Worm (Caenorhabditis elegans) whole organism, young adult: ENCODE results near the gene T26G10.4.

Experiments
- B0035.1 ChIP-seq: sonication (generic microtip); optimal IDR thresholded peaks from 2 replicates; lab custom pipeline; 2016; ENCODE audit warnings: missing genetic modification characterization, mild to moderate bottlenecking, missing compliant biosample characterization, missing genotype, missing genetic modification reagents
- B0261.1 ChIP-seq: sonication (generic microtip); optimal IDR thresholded peaks from 2 replicates; lab custom pipeline; 2016; ENCODE audit warnings: mild to moderate bottlenecking, missing genetic modification characterization, moderate library complexity, missing compliant biosample characterization
- F22D6.2 ChIP-seq: sonication (generic microtip); optimal IDR thresholded peaks from 2 replicates; lab custom pipeline; 2016; ENCODE audit warnings: mild to moderate bottlenecking, missing genetic modification characterization, missing compliant biosample characterization
- F37B4.10 ChIP-seq: fragments of 200-800 bp; sonication (Bioruptor generic); IDR thresholded peaks from 2 replicates; pipeline ENCODE4 v1.3.6; 2022; ENCODE audit warnings: missing genetic modification characterization, missing compliant biosample characterization
- F49E8.2 ChIP-seq: sonication (generic microtip); optimal IDR thresholded peaks from 3 replicates; lab custom pipeline; 2017; ENCODE audit warnings: missing genetic modification characterization, mild to moderate bottlenecking, missing compliant biosample characterization, antibody characterized with exemption, moderate library complexity; ENCODE audit not compliant: insufficient read depth
- F57C9.4 ChIP-seq: sonication (generic microtip); optimal IDR thresholded peaks from 2 replicates; lab custom pipeline; 2017; ENCODE audit warnings: mild to moderate bottlenecking, missing genetic modification characterization, missing compliant biosample characterization
- Y53G8AR.9 ChIP-seq: fragments of 200-800 bp; sonication (Bioruptor generic); conservative IDR thresholded peaks from 2 replicates; pipeline ENCODE4 v1.3.6; 2022; ENCODE audit warnings: missing genetic modification reagents, missing genetic modification characterization, missing compliant biosample characterization
- ZK185.1 ChIP-seq: sonication (generic microtip); optimal IDR thresholded peaks from 2 replicates; lab custom pipeline; 2016; ENCODE audit warnings: mild to moderate bottlenecking, missing genetic modification characterization, missing compliant biosample characterization; ENCODE audit not compliant: poor library complexity, severe bottlenecking
- atf-7 ChIP-seq: sonication (generic microtip); optimal IDR thresholded peaks from 2 replicates; lab custom pipeline; 2017; ENCODE audit warnings: mild to moderate bottlenecking, missing genetic modification characterization, missing compliant biosample characterization
- bed-2 ChIP-seq: fragments of 200-800 bp; sonication (Bioruptor generic); IDR thresholded peaks from 2 replicates; pipeline ENCODE4 v1.3.6; 2022; ENCODE audit warnings: missing genetic modification reagents, missing genetic modification characterization, missing compliant biosample characterization
- cebp-1 ChIP-seq, 2 experiments: fragments of 200-800 bp in 1 of 2; sonication (Bioruptor generic) in 1 of 2; sonication (generic microtip) in 1 of 2; IDR thresholded peaks in 1 of 2; optimal IDR thresholded peaks in 1 of 2; 2 replicates each; pipeline versions ENCODE4 v1.3.6 to Lab custom; 2017 to 2022; ENCODE audit warnings: missing compliant biosample characterization in 2 of 2, missing genetic modification characterization in 2 of 2, mild to moderate bottlenecking in 1 of 2, missing genetic modification reagents in 1 of 2, moderate library complexity in 1 of 2
- ceh-79 ChIP-seq: sonication (generic microtip); optimal IDR thresholded peaks from 2 replicates; lab custom pipeline; 2017; ENCODE audit warnings: mild to moderate bottlenecking, missing genetic modification characterization, missing compliant biosample characterization
- die-1 ChIP-seq: sonication (generic microtip); optimal IDR thresholded peaks from 2 replicates; lab custom pipeline; 2016; ENCODE audit warnings: missing genotype, mild to moderate bottlenecking, missing genetic modification characterization, missing compliant biosample characterization
- dpl-1 ChIP-seq: fragments of 150-350 bp; optimal IDR thresholded peaks from 2 replicates; lab custom pipeline; 2014; ENCODE audit warnings: missing biosample characterization, missing genetic modification reagents, missing genetic modification characterization
- egrh-3 ChIP-seq: fragments of 200-800 bp; sonication (Bioruptor generic); IDR thresholded peaks from 2 replicates; pipeline ENCODE4 v1.3.6; 2022; ENCODE audit warnings: missing genetic modification reagents, missing genetic modification characterization, missing compliant biosample characterization
- ekl-4 ChIP-seq: fragments of 200-800 bp; sonication (Bioruptor generic); IDR thresholded peaks from 2 replicates; pipeline ENCODE4 v1.3.6; 2022; ENCODE audit warnings: missing genetic modification reagents, missing genetic modification characterization, missing compliant biosample characterization
- ets-4 ChIP-seq: fragments of 200-800 bp; sonication (Bioruptor generic); optimal IDR thresholded peaks from 2 replicates; lab custom pipeline; 2018; ENCODE audit warnings: mild to moderate bottlenecking, missing genetic modification characterization, missing compliant biosample characterization
- gei-17 ChIP-seq: fragments of 200-800 bp; sonication (Bioruptor generic); optimal IDR thresholded peaks from 2 replicates; lab custom pipeline; 2018; ENCODE audit warnings: mild to moderate bottlenecking, missing genetic modification characterization, missing compliant biosample characterization
- him-1 ChIP-seq: sonication (generic microtip); optimal IDR thresholded peaks from 2 replicates; lab custom pipeline; 2016; ENCODE audit warnings: missing genotype, missing genetic modification reagents, missing genetic modification characterization, missing compliant biosample characterization
- hmg-1.2 ChIP-seq: fragments of 200-800 bp; sonication (Bioruptor generic); IDR thresholded peaks from 2 replicates; pipeline ENCODE4 v1.3.6; 2022; ENCODE audit warnings: missing genetic modification reagents, missing genetic modification characterization, missing compliant biosample characterization
- hrde-1 ChIP-seq: sonication (generic microtip); optimal IDR thresholded peaks from 2 replicates; lab custom pipeline; 2016; ENCODE audit warnings: missing genetic modification characterization, mild to moderate bottlenecking, missing compliant biosample characterization, moderate library complexity, missing genotype, missing genetic modification reagents, borderline replicate concordance
- hsf-1 ChIP-seq: fragments of 200-800 bp; sonication (Bioruptor generic); IDR thresholded peaks from 2 replicates; pipeline ENCODE4 v1.3.6; 2022; ENCODE audit warnings: missing genetic modification reagents, missing genetic modification characterization, missing compliant biosample characterization
- let-526 ChIP-seq: fragments of 200-800 bp; sonication (Bioruptor generic); IDR thresholded peaks from 2 replicates; pipeline ENCODE4 v1.3.6; 2022; ENCODE audit warnings: missing genetic modification reagents, missing genetic modification characterization, missing compliant biosample characterization
- let-607 ChIP-seq, 2 experiments: fragments of 200-800 bp in 1 of 2; sonication (Bioruptor generic) in 1 of 2; sonication (generic microtip) in 1 of 2; optimal IDR thresholded peaks; 2 replicates each; lab custom pipeline; 2016 to 2018; ENCODE audit warnings: mild to moderate bottlenecking in 2 of 2, missing compliant biosample characterization in 2 of 2, missing genetic modification characterization in 2 of 2, moderate library complexity in 2 of 2, missing genotype in 1 of 2
- lin-35 ChIP-seq, 3 experiments: fragments of 150-350 bp in 2 of 3; sonication (generic microtip) in 1 of 3; optimal IDR thresholded peaks; 2 replicates each; lab custom pipeline; 2014 to 2018; ENCODE audit warnings: missing biosample characterization in 3 of 3, missing genetic modification characterization in 3 of 3, missing genetic modification reagents in 3 of 3
- lsl-1 ChIP-seq: fragments of 200-800 bp; sonication (Bioruptor generic); optimal IDR thresholded peaks from 2 replicates; lab custom pipeline; 2018; ENCODE audit warnings: mild to moderate bottlenecking, missing genetic modification characterization, moderate library complexity, missing compliant biosample characterization
- madf-3 ChIP-seq: fragments of 200-800 bp; sonication (Bioruptor generic); IDR thresholded peaks from 2 replicates; pipeline ENCODE4 v1.3.6; 2022; ENCODE audit warnings: missing genetic modification reagents, missing genetic modification characterization, missing compliant biosample characterization
- madf-6 ChIP-seq: fragments of 200-800 bp; sonication (Bioruptor generic); IDR thresholded peaks from 2 replicates; pipeline ENCODE4 v1.3.6; 2022; ENCODE audit warnings: missing genetic modification reagents, missing genetic modification characterization, missing compliant biosample characterization
- madf-8 ChIP-seq: fragments of 200-800 bp; sonication (Bioruptor generic); conservative IDR thresholded peaks from 2 replicates; pipeline ENCODE4 v1.3.6; 2022; ENCODE audit warnings: missing genetic modification reagents, missing genetic modification characterization, missing compliant biosample characterization
- mxl-1 ChIP-seq: sonication (generic microtip); optimal IDR thresholded peaks from 2 replicates; lab custom pipeline; 2016; ENCODE audit warnings: missing genetic modification characterization, missing compliant biosample characterization
- nfya-2 ChIP-seq: fragments of 200-800 bp; sonication (Bioruptor generic); IDR thresholded peaks from 2 replicates; pipeline ENCODE4 v1.3.6; 2022; ENCODE audit warnings: missing genetic modification reagents, missing genetic modification characterization, missing compliant biosample characterization
- nfyb-1 ChIP-seq: fragments of 200-800 bp; sonication (Bioruptor generic); IDR thresholded peaks from 2 replicates; pipeline ENCODE4 v1.3.6; 2022; ENCODE audit warnings: missing genetic modification reagents, missing genetic modification characterization, missing compliant biosample characterization
- nhr-80 ChIP-seq: sonication (generic microtip); optimal IDR thresholded peaks from 2 replicates; lab custom pipeline; 2016; ENCODE audit warnings: missing genetic modification characterization, missing compliant biosample characterization
- snpc-1.3 ChIP-seq: sonication (generic microtip); optimal IDR thresholded peaks from 2 replicates; lab custom pipeline; 2017; ENCODE audit warnings: missing genetic modification characterization, mild to moderate bottlenecking, missing compliant biosample characterization, antibody characterized with exemption, moderate library complexity, missing genotype, missing genetic modification reagents; ENCODE audit not compliant: insufficient read depth
- sptf-2 ChIP-seq: fragments of 200-800 bp; sonication (Bioruptor generic); optimal IDR thresholded peaks from 2 replicates; lab custom pipeline; 2018; ENCODE audit warnings: mild to moderate bottlenecking, missing genetic modification characterization, missing compliant biosample characterization
- tbx-9 ChIP-seq: sonication (generic microtip); optimal IDR thresholded peaks from 2 replicates; lab custom pipeline; 2016; ENCODE audit warnings: borderline replicate concordance, missing genetic modification characterization, inconsistent platforms, missing compliant biosample characterization
- zfh-2 ChIP-seq: fragments of 200-800 bp; sonication (Bioruptor generic); conservative IDR thresholded peaks from 2 replicates; pipeline ENCODE4 v1.3.6; 2022; ENCODE audit warnings: missing genetic modification reagents, missing genetic modification characterization, missing compliant biosample characterization
- zim-3 ChIP-seq: sonication (generic microtip); optimal IDR thresholded peaks from 2 replicates; lab custom pipeline; 2017; ENCODE audit warnings: mild to moderate bottlenecking, missing genetic modification characterization, moderate library complexity, missing compliant biosample characterization
- ztf-28 ChIP-seq: fragments of 200-800 bp; sonication (Bioruptor generic); IDR thresholded peaks from 2 replicates; pipeline ENCODE4 v1.3.6; 2022; ENCODE audit warnings: missing genetic modification reagents, missing genetic modification characterization, missing compliant biosample characterization
- ztf-3 ChIP-seq: fragments of 200-800 bp; sonication (Bioruptor generic); optimal IDR thresholded peaks from 2 replicates; lab custom pipeline; 2018; ENCODE audit warnings: mild to moderate bottlenecking, missing genetic modification characterization, missing compliant biosample characterization
- ztf-6 ChIP-seq: fragments of 200-800 bp; sonication (Bioruptor generic); IDR thresholded peaks from 2 replicates; pipeline ENCODE4 v1.3.6; 2022; ENCODE audit warnings: missing genetic modification reagents, missing genetic modification characterization, missing compliant biosample characterization

The T26G10.4 gene

DNA sequence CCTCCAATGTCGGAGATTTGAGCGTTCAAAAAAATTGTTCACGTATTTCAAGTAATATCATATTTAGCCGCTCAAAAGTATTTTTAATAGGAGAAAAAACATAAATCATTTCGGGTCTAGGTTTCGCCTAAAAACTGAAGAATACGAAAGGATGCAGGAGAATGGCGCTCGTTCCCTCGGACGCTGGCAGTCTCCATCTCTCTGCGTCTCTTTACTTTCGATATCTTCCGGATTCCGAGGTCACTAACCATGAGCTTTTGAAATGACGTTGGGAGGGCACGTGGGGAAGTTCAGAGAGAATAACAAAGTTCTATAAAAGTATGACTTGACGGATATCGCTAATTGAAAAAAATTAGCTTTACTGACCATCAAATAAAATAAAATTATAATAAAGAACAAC is 29.4 kb upstream of the T26G10.4 start (continued):
- TF ChIP-seq ceh-79 (tag; lab: Kevin White, UChicago) (no peak), B0035.1 (tag; lab: Kevin White, UChicago) (no peak), lin-35 (GFP tag; optimal IDR thresholded peaks at IDR 0.05; lab: Kevin White, UChicago) (peak in 1 of 3 experiments; percentile 25), lsl-1 (GFP tag; lab: Kevin White, UChicago) (no peak), F37B4.10 (GFP tag; lab: Robert Waterston, UW) (no peak), dpl-1 (GFP tag; lab: Kevin White, UChicago) (no peak), nfya-2 (GFP tag; lab: Robert Waterston, UW) (0 out of 2 replicates have a peak, but pooled peaks have one; percentile 69), madf-8 (GFP tag; lab: Robert Waterston, UW) (peak; percentile 46), F49E8.2 (tag; lab: Kevin White, UChicago) (peak; percentile 23), him-1 (tag; lab: Kevin White, UChicago) (no peak), hsf-1 (GFP tag; lab: Robert Waterston, UW) (peak; percentile 73; the same call in 1 of the 2 replicates), ztf-28 (GFP tag; lab: Robert Waterston, UW) (no peak), hmg-1.2 (GFP tag; lab: Robert Waterston, UW) (peak; percentile 41; the same call in 1 of the 2 replicates), cebp-1 (GFP tag; IDR thresholded peaks at IDR 0.05; lab: Robert Waterston, UW) (no peak), cebp-1 (tag; optimal IDR thresholded peaks at IDR 0.05; lab: Kevin White, UChicago) (peak; percentile 30), nhr-80 (tag; lab: Kevin White, UChicago) (no peak), die-1 (tag; lab: Kevin White, UChicago) (no peak), hrde-1 (tag; lab: Kevin White, UChicago) (peak; percentile 23), madf-3 (GFP tag; lab: Robert Waterston, UW) (peak; percentile 48; the same call in 1 of the 2 replicates), madf-6 (GFP tag; lab: Robert Waterston, UW) (peak; percentile 82), bed-2 (GFP tag; lab: Robert Waterston, UW) (no peak), gei-17 (GFP tag; lab: Kevin White, UChicago) (no peak), snpc-1.3 (tag; lab: Kevin White, UChicago) (no peak), F22D6.2 (tag; lab: Kevin White, UChicago) (no peak), Y53G8AR.9 (peak; percentile 79), atf-7 (tag; lab: Kevin White, UChicago) (no peak), sptf-2 (GFP tag; lab: Kevin White, UChicago) (no peak), zfh-2 (GFP tag; lab: Robert Waterston, UW) (0 out of 2 replicates have a peak, but pooled peaks have one; percentile 30), ets-4 (GFP tag; lab: Kevin White, UChicago) (no peak), ZK185.1 (no peak), nfyb-1 (GFP tag; lab: Robert Waterston, UW) (no peak), ztf-6 (GFP tag; lab: Robert Waterston, UW) (no peak), B0261.1 (tag; lab: Kevin White, UChicago) (no peak), let-607 (tag; optimal IDR thresholded peaks at IDR 0.05; lab: Kevin White, UChicago) (no peak), ekl-4 (GFP tag; lab: Robert Waterston, UW) (peak; percentile 62; the same call in 1 of the 2 replicates), ztf-3 (GFP tag; lab: Kevin White, UChicago) (no peak), mxl-1 (no peak), egrh-3 (no peak), F57C9.4 (tag; lab: Kevin White, UChicago) (no peak), let-526 (GFP tag; lab: Robert Waterston, UW) (no peak), zim-3 (tag; lab: Kevin White, UChicago) (no peak), tbx-9 (tag; lab: Kevin White, UChicago) (no peak)
- TF ChIP-seq, all 124 proteins: peak for 29
